Fruit fly (Drosophila melanogaster) whole organism, adult: ENCODE results near the gene Gale.

Experiments
- CG12768 ChIP-seq: fragments of 200-800 bp; sonication (Bioruptor generic); optimal IDR thresholded peaks from 2 replicates; lab custom pipeline; 2017; ENCODE audit warnings: missing biosample characterization, missing genetic modification characterization, mild to moderate bottlenecking, moderate library complexity, missing genetic modification reagents
- CG7045 ChIP-seq: fragments of 200-800 bp; sonication (Bioruptor generic); optimal IDR thresholded peaks from 2 replicates; lab custom pipeline; 2017; ENCODE audit warnings: missing biosample characterization, mild to moderate bottlenecking, missing genetic modification characterization
- CG7101 ChIP-seq: fragments of 200-800 bp; sonication (Bioruptor generic); optimal IDR thresholded peaks from 2 replicates; lab custom pipeline; 2018; ENCODE audit warnings: missing biosample characterization, mild to moderate bottlenecking, missing genetic modification characterization, moderate library complexity
- Crg-1 ChIP-seq: fragments of 200-800 bp; sonication (Bioruptor generic); optimal IDR thresholded peaks from 2 replicates; lab custom pipeline; 2016; ENCODE audit warnings: missing biosample characterization, missing genetic modification characterization
- cic ChIP-seq: fragments of 200-800 bp; sonication (Bioruptor generic); optimal IDR thresholded peaks from 2 replicates; lab custom pipeline; 2017; ENCODE audit warnings: missing biosample characterization, mild to moderate bottlenecking, missing genetic modification characterization, moderate library complexity
- kay ChIP-seq: fragments of 200-800 bp; sonication (Bioruptor generic); peaks from one replicate; lab custom pipeline; 2016; ENCODE audit warnings: missing biosample characterization, missing genetic modification characterization, borderline replicate concordance
- toe ChIP-seq: fragments of 200-800 bp; sonication (Bioruptor generic); optimal IDR thresholded peaks from 2 replicates; lab custom pipeline; 2016; ENCODE audit warnings: missing biosample characterization, missing genetic modification characterization

DNA sequence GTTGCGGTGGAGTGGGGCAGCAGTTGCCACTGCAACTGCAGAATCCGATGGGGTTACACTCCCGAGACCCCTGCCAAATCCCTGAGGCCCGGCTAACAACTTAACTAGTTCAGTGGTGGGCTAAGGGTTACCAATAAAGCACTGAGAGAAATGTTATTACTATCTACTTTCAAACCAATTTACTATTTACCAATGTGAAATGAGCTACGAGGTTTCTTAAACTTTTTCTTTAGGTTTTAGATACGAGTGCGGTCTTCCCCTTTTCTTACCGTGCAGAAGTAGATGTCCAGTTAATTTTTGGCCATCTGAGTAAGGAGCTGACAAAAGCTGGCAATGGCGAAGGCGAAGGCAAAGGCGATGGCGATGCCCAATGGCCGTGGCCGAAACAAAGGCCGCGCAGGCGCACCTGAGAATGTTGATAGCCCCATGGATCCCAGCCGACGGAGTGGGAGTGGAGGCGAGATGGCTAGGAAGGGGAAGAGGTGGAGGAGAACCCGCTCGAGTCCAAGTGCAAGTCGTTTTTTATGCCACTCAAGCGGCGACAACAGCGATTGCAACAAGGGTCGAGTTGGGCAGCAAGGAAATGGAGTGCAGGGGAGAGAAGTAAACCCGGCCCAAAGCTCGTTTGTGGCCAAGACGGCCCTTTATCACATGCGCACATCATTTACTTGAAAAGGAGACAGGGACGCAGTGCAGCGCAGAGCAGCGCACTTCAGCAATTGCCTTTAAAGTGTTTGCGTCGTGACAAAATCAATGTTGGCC is 12.1 kb downstream of the Gale start:
- TF ChIP-seq CG12768 (GFP tag; lab: Kevin White, UChicago) (no peak), CG7101 (no peak), CG7045 (no peak), toe (GFP tag; lab: Kevin White, UChicago) (no peak), kay (GFP tag; lab: Kevin White, UChicago) (no peak), Crg-1 (GFP tag; lab: Kevin White, UChicago) (no peak), cic (no peak)
